Worm (Caenorhabditis elegans) whole organism, late embryonic: ENCODE measurements around the gene srx-54.

Experiments used
- C38D4.7 ChIP-seq: fragments of 200-800 bp; sonication (Bioruptor generic); optimal IDR thresholded peaks from 2 replicates; lab custom pipeline; 2018; ENCODE audit warnings: mild to moderate bottlenecking, missing genetic modification characterization, moderate library complexity, missing compliant biosample characterization
- ceh-34 ChIP-seq: sonication (generic microtip); optimal IDR thresholded peaks from 2 replicates; lab custom pipeline; 2016; ENCODE audit warnings: mild to moderate bottlenecking, missing genetic modification characterization, missing compliant biosample characterization
- dmd-4 ChIP-seq: sonication (generic microtip); optimal IDR thresholded peaks from 2 replicates; lab custom pipeline; 2016; ENCODE audit warnings: borderline replicate concordance, missing genetic modification characterization, missing compliant biosample characterization
- elt-2 ChIP-seq: sonication (generic microtip); optimal IDR thresholded peaks from 2 replicates; lab custom pipeline; 2016; ENCODE audit warnings: missing genetic modification reagents, missing genetic modification characterization, missing compliant biosample characterization
- fax-1 ChIP-seq: sonication (generic microtip); optimal IDR thresholded peaks from 2 replicates; lab custom pipeline; 2016; ENCODE audit warnings: missing genotype, missing genetic modification characterization, missing compliant biosample characterization
- madf-2 ChIP-seq: sonication (generic microtip); optimal IDR thresholded peaks from 2 replicates; lab custom pipeline; 2017; ENCODE audit warnings: missing genetic modification characterization, missing compliant biosample characterization
- zip-5 ChIP-seq: sonication (generic microtip); optimal IDR thresholded peaks from 2 replicates; lab custom pipeline; 2016; ENCODE audit warnings: missing genetic modification characterization, missing compliant biosample characterization

- TF ChIP-seq fax-1 (tag; lab: Kevin White, UChicago) = no peak
- no peak for TF ChIP-seq ceh-34 (tag; lab: Kevin White, UChicago)
- TF ChIP-seq madf-2 (tag; lab: Kevin White, UChicago) = no peak
- TF ChIP-seq dmd-4 (tag; lab: Kevin White, UChicago) = no peak
- TF ChIP-seq C38D4.7 (GFP tag; lab: Kevin White, UChicago) = no peak
- no peak for TF ChIP-seq zip-5 (tag; lab: Kevin White, UChicago)
- TF ChIP-seq elt-2 (tag; lab: Kevin White, UChicago) = no peak
Measured at ce11 chrV:16954766-16955165, 20.3 kb upstream of the srx-54 start, which contains the start of gene srh-206.
